Worm (Caenorhabditis elegans): ENCODE results near the gene M01A8.1.

- TF ChIP-seq ztf-4 (tag; optimal IDR thresholded peaks at IDR 0.05) (no peak), fos-1 (tag; optimal IDR thresholded peaks at IDR 0.05) (no peak), pag-3 (tag; optimal IDR thresholded peaks at IDR 0.05; ENCODE audit: borderline replicate concordance, insufficient read depth) (no peak), mdl-1 (tag; optimal IDR thresholded peaks at IDR 0.05) (no peak), aha-1 (tag; optimal IDR thresholded peaks at IDR 0.05) (no peak), nhr-85 (tag) (no peak)
Observed at ce11 chrIII:9228722-9229121, 28.3 kb upstream of the M01A8.1 start, which contains the start of gene rnr-1.

Data from whole organism, L1 larva.